Fruit fly (Drosophila melanogaster) S2 (cell line): ENCODE results near the gene Glut4EF.

Source experiments
- CG8478 ChIP-seq: fragments of >200 bp; optimal IDR thresholded peaks from 2 replicates; lab custom pipeline; 2018
- CTCF ChIP-seq, 2 experiments: fragments of >200 bp; optimal IDR thresholded peaks; 2 replicates each; lab custom pipeline; 2018

Gene Glut4EF

DNA sequence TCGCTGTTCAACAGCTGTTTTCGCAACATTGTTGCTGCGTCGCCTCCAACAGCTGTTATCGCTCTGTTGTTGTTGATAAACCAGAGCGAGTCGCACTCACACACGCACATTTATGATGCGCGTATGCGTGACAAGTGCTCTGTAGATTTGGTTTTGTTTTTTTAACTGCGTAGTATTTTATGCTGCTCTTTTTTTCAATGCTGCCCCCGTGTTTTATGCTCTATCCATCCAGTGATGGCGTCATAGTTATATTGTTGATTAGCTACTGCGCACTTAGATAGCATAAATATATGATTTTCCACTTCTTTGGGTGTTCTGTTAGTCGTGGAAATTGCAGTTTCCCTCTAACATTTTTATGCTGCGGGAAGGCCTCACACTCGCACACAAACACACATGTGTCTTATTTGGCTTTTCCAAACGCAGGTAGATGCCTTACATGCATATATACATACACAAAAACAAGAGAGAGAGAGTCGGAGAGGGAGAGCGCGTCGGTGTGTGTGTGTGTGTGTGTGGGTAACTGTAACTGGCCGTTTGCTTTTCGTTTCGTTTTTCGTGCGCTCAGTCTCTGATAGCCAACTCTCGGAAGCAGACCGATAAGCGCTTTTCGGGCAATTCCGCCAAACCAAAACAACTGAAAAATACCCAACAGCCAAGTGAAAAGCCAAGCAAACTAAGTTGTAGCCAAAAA is at the start of gene Glut4EF, which contains the start of gene CG46467:
TSS of gene Glut4EF (plus strand) at position 564 of the 691 bp plus-strand sequence.
TSS of gene CG46467 (plus strand) at position 564 of the 691 bp plus-strand sequence.
- TF ChIP-seq CTCF (optimal IDR thresholded peaks at IDR 0.05; lab: Kevin White, UChicago) (no peak), CG8478 (no peak)

DNA sequence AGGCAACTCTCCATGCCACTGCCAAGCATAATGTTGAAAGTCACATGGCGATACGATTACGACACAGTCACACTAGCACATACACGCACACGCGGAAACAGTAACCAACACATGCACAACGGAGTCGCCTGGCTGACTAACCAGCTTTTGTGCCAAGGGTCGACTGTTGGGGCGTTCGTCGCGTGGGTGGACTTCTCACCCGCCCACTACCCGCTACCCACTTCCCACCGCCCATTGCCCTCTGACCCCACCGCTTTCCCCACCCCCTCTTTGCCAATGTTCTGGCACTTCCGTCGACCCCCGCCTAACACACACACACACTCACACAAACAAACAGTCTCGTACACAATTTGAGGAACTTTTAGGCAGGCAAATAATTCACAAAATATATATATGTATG is 22.8 kb upstream of the Glut4EF start:
- TF ChIP-seq CTCF (optimal IDR thresholded peaks at IDR 0.05; lab: Kevin White, UChicago) (no peak), CG8478 (no peak)

DNA sequence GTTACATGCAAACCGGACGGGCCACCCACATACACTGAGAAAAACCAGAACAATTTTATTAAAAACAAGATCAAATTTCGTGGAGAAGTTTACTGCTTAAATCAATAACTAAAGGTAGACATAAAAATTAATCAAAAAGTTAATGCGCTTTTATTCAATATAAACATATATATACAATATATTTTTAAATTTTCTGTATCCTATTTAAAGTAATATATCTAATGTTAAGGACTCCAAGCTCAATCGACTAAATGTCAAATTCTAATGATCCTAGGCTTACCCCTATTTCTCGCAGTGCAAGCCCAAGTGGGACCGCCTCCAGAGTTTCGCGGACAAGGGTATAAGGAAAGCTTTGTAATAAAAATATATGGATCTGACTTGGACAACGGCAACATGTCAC is 16.7 kb upstream of the Glut4EF start:
- no peak for TF ChIP-seq CG8478
- TF ChIP-seq CTCF (optimal IDR thresholded peaks at IDR 0.05; lab: Kevin White, UChicago), result no peak

DNA sequence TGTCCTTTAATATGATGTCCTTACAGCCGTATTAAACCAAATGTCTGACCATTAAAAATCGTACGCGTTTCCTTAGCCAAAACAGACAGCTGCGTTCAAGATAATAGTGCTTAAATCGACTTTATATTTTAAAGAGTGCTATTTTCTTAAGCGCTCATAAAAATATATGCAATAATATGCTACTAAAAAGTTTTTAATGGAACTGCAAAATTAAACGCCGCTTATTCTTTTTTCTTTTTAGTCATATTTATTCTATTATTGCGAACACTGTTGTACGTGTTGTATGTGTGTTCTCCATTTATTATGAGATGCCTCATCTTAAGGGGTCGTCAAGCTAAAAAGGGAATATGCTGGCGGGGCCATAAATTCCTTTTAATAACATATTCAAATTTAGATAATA is 13.9 kb upstream of the Glut4EF start:
- TF ChIP-seq CG8478 (no peak), CTCF (optimal IDR thresholded peaks at IDR 0.05; lab: Kevin White, UChicago) (no peak)

DNA sequence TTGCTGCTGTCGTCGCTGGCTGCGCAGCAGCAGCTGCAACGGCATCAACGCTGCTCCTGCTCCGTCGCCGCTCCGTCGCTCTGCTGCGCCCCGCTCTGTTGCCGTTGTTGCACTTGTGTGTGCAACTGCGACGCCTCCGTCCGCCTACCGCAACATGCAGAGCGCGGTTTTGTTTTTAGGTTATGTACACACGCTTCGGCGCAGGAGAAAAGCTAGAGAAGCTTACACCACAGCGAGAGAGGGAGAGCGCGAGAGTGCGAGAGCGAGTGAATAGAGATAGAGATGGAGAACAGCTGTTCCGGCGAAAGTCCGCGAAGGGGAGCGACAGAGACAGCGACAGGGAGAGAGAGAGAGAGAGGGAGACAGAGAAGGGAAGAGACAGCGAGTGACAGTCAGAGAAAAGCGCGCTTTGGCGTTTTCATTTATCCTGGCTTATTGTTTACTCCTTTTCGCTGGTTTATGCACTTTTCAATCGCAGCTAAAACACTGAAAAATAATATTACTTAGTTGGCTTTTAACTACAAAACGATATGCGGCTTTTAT is 8.6 kb upstream of the Glut4EF start:
- TF ChIP-seq CTCF (optimal IDR thresholded peaks at IDR 0.05; lab: Kevin White, UChicago) (no peak), CG8478 (no peak)

DNA sequence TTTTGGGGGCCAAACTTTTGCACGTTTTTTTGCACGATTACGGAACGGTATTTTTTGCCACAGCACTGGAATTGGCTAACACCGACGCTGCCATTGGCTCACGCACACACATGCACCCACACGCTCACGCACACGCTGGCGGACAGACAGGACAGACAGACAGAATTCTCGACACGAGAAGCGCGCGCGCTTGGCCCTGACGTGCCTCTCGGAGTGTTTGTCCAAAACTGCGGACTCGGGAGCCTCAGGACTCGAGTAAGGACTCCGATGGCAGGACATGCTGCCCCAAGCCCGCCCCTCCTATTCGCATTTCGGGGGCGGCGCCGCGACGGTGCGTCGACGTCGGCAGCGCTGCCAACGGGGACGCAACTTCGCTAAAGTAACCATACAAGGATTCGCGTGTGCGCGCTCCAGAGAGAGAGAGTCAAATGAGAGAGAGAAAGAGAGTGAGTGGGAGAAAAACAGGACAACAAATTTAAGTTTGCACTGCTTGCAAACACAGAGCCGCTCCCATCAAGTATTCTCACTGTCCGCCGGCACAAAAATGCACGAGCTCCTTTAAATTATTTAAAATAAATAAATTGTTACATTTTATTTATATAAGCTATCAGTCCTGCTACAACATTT is 6.5 kb upstream of the Glut4EF start, which contains the start of gene Teh1:
TSS of gene Teh1 (minus strand) at position 210 of the 627 bp plus-strand sequence.
- TF ChIP-seq CG8478, result no peak
- TF ChIP-seq CTCF (optimal IDR thresholded peaks at IDR 0.05; lab: Kevin White, UChicago), result no peak

DNA sequence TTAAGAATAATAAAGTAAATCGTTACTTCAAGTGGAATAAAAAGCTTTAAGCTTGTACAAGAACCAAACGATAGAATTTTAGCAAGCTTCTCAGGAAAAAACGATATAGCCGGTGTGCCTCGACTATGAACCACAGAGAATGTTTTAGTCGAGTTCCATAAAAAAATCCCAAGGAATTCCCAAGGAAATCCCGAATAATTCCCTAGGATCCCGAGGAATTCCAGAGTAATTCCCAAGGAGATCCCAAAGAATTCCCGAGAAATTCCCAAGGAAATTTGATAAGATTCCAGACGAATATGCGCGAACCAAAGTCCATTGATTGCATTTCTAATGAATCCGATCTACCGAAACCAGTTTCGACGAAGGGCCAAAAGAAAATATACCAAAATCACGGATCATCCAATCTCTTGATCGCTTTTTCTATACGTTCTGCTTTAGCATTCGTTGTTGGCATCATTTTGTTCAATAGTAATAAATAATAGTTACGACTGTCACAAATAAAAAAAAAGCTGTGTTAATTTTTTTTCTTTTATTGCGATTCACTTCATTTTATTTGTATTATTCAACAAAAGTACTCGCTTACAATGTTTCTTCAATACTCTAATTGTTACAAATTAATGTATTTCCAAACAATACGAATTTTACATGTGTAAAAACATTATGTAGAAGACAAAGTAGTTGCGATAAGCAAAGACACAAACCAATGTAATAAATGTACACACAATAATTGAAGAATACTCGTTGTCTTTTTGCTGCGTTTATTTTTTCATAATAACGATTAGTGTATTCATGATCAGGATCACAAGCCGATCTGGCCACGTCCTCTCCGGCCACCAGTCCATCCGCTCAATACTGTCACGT is 5.7 kb upstream of the Glut4EF start:
- no peak for TF ChIP-seq CG8478
- TF ChIP-seq CTCF (optimal IDR thresholded peaks at IDR 0.05; lab: Kevin White, UChicago), result peak; percentile 57 to 69

DNA sequence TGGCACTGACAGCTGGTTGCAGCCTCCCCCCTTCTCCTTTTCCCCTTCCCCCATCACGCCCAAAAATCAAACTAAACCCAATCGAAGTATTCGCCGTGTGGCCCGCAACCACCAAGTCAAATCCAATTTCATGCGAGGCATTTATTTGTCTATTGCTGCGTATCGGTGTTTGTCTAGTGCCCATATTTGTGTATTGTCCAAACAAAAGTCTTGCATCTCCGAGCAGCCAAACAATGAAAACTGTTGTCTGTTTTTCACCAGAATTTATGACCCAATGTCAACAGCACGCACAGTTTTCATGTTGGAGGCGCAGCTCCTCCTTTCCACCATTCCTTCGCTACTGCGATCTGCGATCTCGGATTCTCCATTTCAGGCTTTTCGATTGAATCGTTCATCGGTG is 4.5 kb upstream of the Glut4EF start:
- TF ChIP-seq CG8478 (no peak), CTCF (optimal IDR thresholded peaks at IDR 0.05; lab: Kevin White, UChicago) (no peak)

DNA sequence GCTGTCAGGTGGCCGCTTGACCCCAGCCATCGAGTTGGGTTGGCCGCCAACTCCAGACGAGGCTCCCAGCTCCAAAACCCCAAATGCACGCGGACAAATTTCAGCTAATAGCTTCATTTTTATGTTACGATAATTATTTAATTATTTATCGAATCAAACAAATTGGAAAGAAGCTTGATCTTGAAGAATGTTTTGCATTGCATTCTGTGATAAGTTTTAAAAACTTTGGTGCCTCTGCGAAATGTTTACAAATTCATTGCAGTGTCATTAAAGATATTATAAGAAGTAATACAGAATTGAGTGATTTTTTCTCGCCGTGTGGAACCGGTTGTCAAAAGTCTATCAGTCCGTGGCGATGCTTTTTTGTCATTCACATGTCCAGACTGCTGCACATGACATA is 4.1 kb upstream of the Glut4EF start:
- TF ChIP-seq CTCF (optimal IDR thresholded peaks at IDR 0.05; lab: Kevin White, UChicago) (no peak), CG8478 (no peak)

DNA sequence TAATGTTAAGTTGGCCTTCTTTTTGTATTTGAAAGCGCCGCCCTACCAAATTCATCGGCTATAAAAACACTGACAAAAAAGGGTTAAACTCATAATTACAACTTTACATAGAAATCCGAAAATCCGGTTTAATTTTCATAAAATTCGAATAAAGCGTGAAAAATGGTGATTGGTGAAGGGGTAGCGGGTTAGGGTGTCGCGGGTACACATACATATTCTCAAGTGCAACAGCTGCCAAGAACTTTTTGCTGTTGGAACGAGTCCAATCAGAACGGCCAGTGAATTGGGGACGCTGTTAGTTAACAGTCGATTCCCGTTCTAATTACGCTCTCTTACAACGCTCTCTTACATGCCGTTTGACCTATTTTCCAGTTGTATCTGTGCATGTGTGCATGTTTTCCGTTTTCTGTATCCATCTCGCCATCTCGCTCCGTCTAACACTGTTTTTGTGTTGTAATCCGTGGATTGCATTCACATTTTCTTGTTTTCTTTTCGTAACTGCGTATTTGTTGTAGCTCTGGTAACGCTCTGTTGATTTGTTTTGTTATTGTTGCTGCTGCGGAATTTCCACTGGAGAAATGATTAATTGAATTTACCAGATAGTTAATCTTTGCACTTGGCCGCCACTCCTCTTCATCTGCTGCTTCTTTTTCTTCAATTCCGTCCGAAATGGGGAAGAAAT is 2.2 kb upstream of the Glut4EF start:
- TF ChIP-seq CTCF (optimal IDR thresholded peaks at IDR 0.05; lab: Kevin White, UChicago) (no peak), CG8478 (no peak)

DNA sequence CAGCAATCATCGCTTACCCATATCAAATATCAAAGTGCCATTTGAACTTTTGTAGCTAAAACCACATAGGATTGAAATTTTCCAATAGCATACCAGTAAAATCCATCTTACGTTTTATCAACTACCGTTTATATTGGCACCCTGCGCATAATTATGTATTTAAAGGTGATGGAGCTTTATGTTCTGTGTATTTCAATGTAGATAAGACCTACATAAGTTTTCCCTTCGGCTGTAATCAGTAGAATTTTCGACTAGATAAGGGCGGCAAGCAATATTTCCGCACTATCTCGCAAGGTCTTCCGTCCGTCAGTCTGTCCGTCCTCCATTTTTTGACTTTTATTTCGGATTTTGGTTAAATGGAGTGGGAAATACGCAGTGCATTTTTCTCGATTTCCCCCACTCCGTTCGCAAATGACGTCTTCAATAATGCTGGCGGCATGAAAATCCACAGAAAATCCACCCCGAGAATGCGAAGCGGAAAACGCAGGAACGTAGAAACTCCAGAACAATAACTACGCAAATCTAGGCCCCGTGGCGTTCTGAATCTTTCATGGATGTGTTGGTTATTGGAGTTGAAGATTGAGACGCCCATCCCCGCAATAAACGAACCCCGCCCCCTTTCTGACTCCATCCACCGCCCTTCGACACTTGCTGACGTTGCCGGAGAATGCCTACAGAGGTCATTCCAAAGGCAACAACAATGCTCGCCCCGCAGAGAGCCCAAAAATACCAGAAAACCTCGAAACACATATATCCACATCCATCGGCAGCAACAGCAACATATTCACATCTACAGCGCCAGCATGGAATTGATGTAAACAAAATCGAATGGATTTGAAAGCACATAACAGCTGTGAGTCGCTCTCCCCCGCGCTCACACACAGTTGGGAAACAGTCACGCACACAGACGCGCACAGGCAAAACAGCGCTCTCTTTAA is 1.4 kb upstream of the Glut4EF start:
- no peak for TF ChIP-seq CG8478
- TF ChIP-seq CTCF (optimal IDR thresholded peaks at IDR 0.05; lab: Kevin White, UChicago), result no peak

DNA sequence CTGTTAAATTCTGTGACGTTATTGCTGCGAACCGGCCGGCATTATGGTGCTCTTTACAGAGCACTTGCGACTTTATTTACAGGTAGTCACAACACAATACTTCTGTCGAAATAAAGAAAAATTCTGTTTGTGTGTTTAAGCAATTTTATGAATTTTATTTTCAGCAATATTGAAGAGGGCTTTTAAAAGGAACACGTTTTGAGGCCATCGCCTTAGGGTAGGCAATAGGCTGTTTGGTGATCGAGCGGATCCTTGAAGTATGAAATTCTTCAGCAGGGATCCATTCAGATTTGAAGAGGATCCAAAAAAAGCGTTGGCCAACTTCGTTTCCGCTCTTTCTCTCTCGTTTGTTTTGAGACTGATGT is 746 bp upstream of the Glut4EF start:
- TF ChIP-seq CG8478 (no peak), CTCF (optimal IDR thresholded peaks at IDR 0.05; lab: Kevin White, UChicago) (no peak)

DNA sequence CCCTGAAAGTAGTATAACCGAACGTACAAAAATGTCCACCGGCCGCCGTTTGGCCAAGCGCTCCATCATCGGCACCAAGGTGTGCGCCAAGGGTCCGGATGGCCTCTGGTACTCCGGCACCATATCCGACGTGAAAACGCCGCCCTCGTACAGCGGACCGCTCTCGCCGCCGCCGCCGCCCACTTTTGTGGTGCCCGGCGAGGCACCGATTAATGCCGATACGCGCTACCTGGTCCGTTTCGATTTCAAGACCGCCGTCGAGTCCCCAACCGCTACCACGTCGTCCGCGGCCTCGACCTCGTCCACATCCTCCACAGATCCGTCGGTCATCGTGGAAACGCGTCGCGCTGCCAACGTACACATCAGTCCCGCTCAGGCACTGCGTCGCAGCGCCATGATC is 1.2 kb downstream of the Glut4EF start:
- no peak for TF ChIP-seq CG8478
- no peak for TF ChIP-seq CTCF (optimal IDR thresholded peaks at IDR 0.05; lab: Kevin White, UChicago)
